Fruit fly (Drosophila melanogaster) whole organism, wandering third instar larva: ENCODE measurements around the gene Grip84.

Source experiments
- Abd-B ChIP-seq: fragments of >200 bp; optimal IDR thresholded peaks from 2 replicates; lab custom pipeline; 2017; ENCODE audit warnings: missing biosample characterization, missing genetic modification characterization
- CG32264 ChIP-seq: fragments of 200-800 bp; sonication (Bioruptor generic); optimal IDR thresholded peaks from 2 replicates; lab custom pipeline; 2016; ENCODE audit warnings: missing biosample characterization, missing genetic modification characterization
- CG9705 ChIP-seq: fragments of 200-800 bp; sonication (Bioruptor generic); optimal IDR thresholded peaks from 2 replicates; lab custom pipeline; 2018; ENCODE audit warnings: missing biosample characterization, mild to moderate bottlenecking, missing genetic modification characterization
- CrebA ChIP-seq: fragments of 200-800 bp; sonication (Bioruptor generic); optimal IDR thresholded peaks from 2 replicates; lab custom pipeline; 2016; ENCODE audit warnings: missing biosample characterization, mild to moderate bottlenecking, missing genetic modification characterization, borderline replicate concordance
- Dfd ChIP-seq: fragments of >200 bp; optimal IDR thresholded peaks from 2 replicates; lab custom pipeline; 2017; ENCODE audit warnings: missing biosample characterization, missing genetic modification characterization
- Dif ChIP-seq: fragments of 200-275, 200-300 bp; sonication (Bioruptor generic); optimal IDR thresholded peaks from 2 replicates; lab custom pipeline; 2018; ENCODE audit warnings: missing biosample characterization, missing genetic modification characterization; ENCODE audit not compliant: partially characterized antibody
- GATAd ChIP-seq: sonication (Bioruptor generic); optimal IDR thresholded peaks from 2 replicates; lab custom pipeline; 2016; ENCODE audit warnings: missing biosample characterization, missing genetic modification characterization
- HLH106 ChIP-seq: fragments of 200-800 bp; optimal IDR thresholded peaks from 3 replicates; lab custom pipeline; 2019; ENCODE audit warnings: missing biosample characterization, mild to moderate bottlenecking, missing genetic modification characterization, moderate library complexity
- Hnf4 ChIP-seq: fragments of 200-800 bp; sonication (Bioruptor generic); optimal IDR thresholded peaks from 2 replicates; lab custom pipeline; 2016; ENCODE audit warnings: missing biosample characterization, mild to moderate bottlenecking, missing genetic modification characterization
- Hr78 ChIP-seq: fragments of >200 bp; optimal IDR thresholded peaks from 2 replicates; lab custom pipeline; 2017; ENCODE audit warnings: missing biosample characterization, missing genetic modification characterization
- Hr83 ChIP-seq: fragments of 200-300 bp; sonication (Bioruptor generic); optimal IDR thresholded peaks from 2 replicates; lab custom pipeline; 2016; ENCODE audit warnings: missing biosample characterization, mild to moderate bottlenecking, missing genetic modification characterization, moderate library complexity; ENCODE audit not compliant: poor library complexity, severe bottlenecking
- Jra ChIP-seq: sonication (Bioruptor generic); optimal IDR thresholded peaks from 2 replicates; lab custom pipeline; 2016; ENCODE audit warnings: missing biosample characterization, missing genetic modification characterization
- Mio ChIP-seq: sonication (Bioruptor generic); optimal IDR thresholded peaks from 2 replicates; lab custom pipeline; 2016; ENCODE audit warnings: missing biosample characterization, missing genetic modification characterization
- Myc ChIP-seq: fragments of >200 bp; optimal IDR thresholded peaks from 2 replicates; lab custom pipeline; 2017
- N ChIP-seq: fragments of >200 bp; optimal IDR thresholded peaks from 2 replicates; lab custom pipeline; 2018; ENCODE audit warnings: missing biosample characterization, missing external identifiers, missing genetic modification characterization
- OdsH ChIP-seq: fragments of 200-800 bp; sonication (Bioruptor generic); optimal IDR thresholded peaks from 2 replicates; lab custom pipeline; 2016; ENCODE audit warnings: missing biosample characterization, mild to moderate bottlenecking, missing genetic modification characterization
- Rel ChIP-seq, 2 experiments: fragments of 200-800 bp; sonication (Bioruptor generic) in 1 of 2; optimal IDR thresholded peaks; 2 replicates in 1 of 2; 3 replicates in 1 of 2; lab custom pipeline; 2016 to 2019; ENCODE audit warnings: mild to moderate bottlenecking in 2 of 2, missing biosample characterization in 2 of 2, missing genetic modification characterization in 2 of 2, moderate library complexity in 1 of 2
- Sp1 ChIP-seq: fragments of 200-800 bp; sonication (Bioruptor generic); optimal IDR thresholded peaks from 3 replicates; lab custom pipeline; 2019; ENCODE audit warnings: missing biosample characterization, mild to moderate bottlenecking, missing genetic modification characterization, moderate library complexity
- Vsx2 ChIP-seq: fragments of 200-300, 225-300 bp; sonication (Bioruptor generic); optimal IDR thresholded peaks from 2 replicates; lab custom pipeline; 2018; ENCODE audit warnings: missing biosample characterization, missing genetic modification characterization; ENCODE audit not compliant: partially characterized antibody
- br ChIP-seq: fragments of 200-800 bp; sonication (Bioruptor generic); optimal IDR thresholded peaks from 2 replicates; lab custom pipeline; 2016; ENCODE audit warnings: missing biosample characterization, missing genetic modification characterization
- brk ChIP-seq: fragments of 200-800 bp; sonication (Bioruptor generic); optimal IDR thresholded peaks from 2 replicates; lab custom pipeline; 2016; ENCODE audit warnings: missing biosample characterization, mild to moderate bottlenecking, missing genetic modification characterization
- dl ChIP-seq, 2 experiments: fragments of 175-275, 200-275 bp in 1 of 2; fragments of 200-275 bp in 1 of 2; sonication (Bioruptor generic); optimal IDR thresholded peaks; lab custom pipeline; 2018; ENCODE audit warnings: mild to moderate bottlenecking in 2 of 2, missing biosample characterization in 2 of 2, missing genetic modification characterization in 2 of 2, moderate library complexity in 2 of 2; ENCODE audit not compliant: partially characterized antibody in 2 of 2, insufficient read depth in 1 of 2
- dmrt93B ChIP-seq: fragments of 200-800 bp; sonication (Bioruptor generic); optimal IDR thresholded peaks from 2 replicates; lab custom pipeline; 2018; ENCODE audit warnings: missing biosample characterization, mild to moderate bottlenecking, missing genetic modification characterization
- dsf ChIP-seq: sonication (Bioruptor generic); optimal IDR thresholded peaks from 2 replicates; lab custom pipeline; 2016; ENCODE audit warnings: missing biosample characterization, missing genetic modification characterization, borderline replicate concordance
- ey ChIP-seq: fragments of 200-800 bp; sonication (Bioruptor generic); optimal IDR thresholded peaks from 2 replicates; lab custom pipeline; 2016; ENCODE audit warnings: missing biosample characterization, missing genetic modification characterization
- foxo ChIP-seq, 2 experiments: fragments of 200-800 bp; sonication (Bioruptor generic); optimal IDR thresholded peaks; 2 replicates in 1 of 2; 3 replicates in 1 of 2; lab custom pipeline; 2016 to 2017; ENCODE audit warnings: missing biosample characterization in 2 of 2, missing genetic modification characterization in 2 of 2
- fru ChIP-seq: fragments of 200-800 bp; sonication (Bioruptor generic); optimal IDR thresholded peaks from 3 replicates; lab custom pipeline; 2016; ENCODE audit warnings: missing biosample characterization, mild to moderate bottlenecking, missing genetic modification characterization
- h ChIP-seq: fragments of 200-800 bp; sonication (Bioruptor generic); optimal IDR thresholded peaks from 3 replicates; lab custom pipeline; 2016; ENCODE audit warnings: missing biosample characterization, mild to moderate bottlenecking, missing genetic modification characterization
- jim ChIP-seq: fragments of 175-275, 200-325 bp; sonication (Bioruptor generic); optimal IDR thresholded peaks from 2 replicates; lab custom pipeline; 2016; ENCODE audit warnings: missing biosample characterization, mild to moderate bottlenecking, missing genetic modification characterization
- lola ChIP-seq: fragments of >200 bp; optimal IDR thresholded peaks from 2 replicates; lab custom pipeline; 2017; ENCODE audit warnings: missing biosample characterization, missing genetic modification characterization
- pan ChIP-seq: fragments of >200 bp; optimal IDR thresholded peaks from 2 replicates; lab custom pipeline; 2017
- psq ChIP-seq: fragments of 200-800 bp; sonication (Bioruptor generic); optimal IDR thresholded peaks from 3 replicates; lab custom pipeline; 2017; ENCODE audit warnings: missing biosample characterization, mild to moderate bottlenecking, missing genetic modification characterization, moderate library complexity
- rgr ChIP-seq: fragments of 200-800 bp; sonication (Bioruptor generic); optimal IDR thresholded peaks from 3 replicates; lab custom pipeline; 2016; ENCODE audit warnings: missing biosample characterization, mild to moderate bottlenecking, missing genetic modification characterization
- sage ChIP-seq: fragments of 200-800 bp; sonication (Bioruptor generic); optimal IDR thresholded peaks from 2 replicates; lab custom pipeline; 2016; ENCODE audit warnings: missing biosample characterization, mild to moderate bottlenecking, missing genetic modification characterization
- sv ChIP-seq: fragments of 200-800 bp; sonication (Bioruptor generic); optimal IDR thresholded peaks from 3 replicates; lab custom pipeline; 2016; ENCODE audit warnings: missing biosample characterization, missing genetic modification characterization
- tai ChIP-seq: sonication (Bioruptor generic); optimal IDR thresholded peaks from 2 replicates; lab custom pipeline; 2016; ENCODE audit warnings: missing biosample characterization, missing genetic modification characterization
- usp ChIP-seq: fragments of >200 bp; optimal IDR thresholded peaks from 2 replicates; lab custom pipeline; 2017; ENCODE audit warnings: missing biosample characterization, missing genetic modification characterization
- woc ChIP-seq: sonication (Bioruptor generic); optimal IDR thresholded peaks from 2 replicates; lab custom pipeline; 2016; ENCODE audit warnings: missing biosample characterization, mild to moderate bottlenecking, missing genetic modification characterization

Gene Grip84

DNA sequence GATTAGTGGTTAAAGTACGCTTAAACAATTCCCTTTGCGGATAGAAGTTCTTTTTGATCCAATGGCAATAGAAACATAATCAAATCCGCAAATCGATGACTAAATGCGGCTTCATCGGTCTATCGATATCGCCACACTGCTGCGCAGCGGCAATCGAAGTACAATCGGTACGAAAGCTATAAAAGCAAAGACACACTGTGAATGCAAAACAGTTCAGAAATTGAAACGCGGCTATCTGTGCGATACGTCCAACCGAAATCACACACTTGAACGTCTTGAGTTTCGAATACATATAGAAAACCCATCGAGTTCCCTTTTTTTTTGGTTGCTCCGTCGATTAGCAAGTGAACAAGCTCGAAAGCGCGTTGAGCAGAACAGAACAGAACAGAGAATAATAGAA, 39.4 kb upstream of the Grip84 start, which contains the start of gene CG14207 (continued):
- TF ChIP-seq CG32264 (no peak), Jra (no peak), Hr83 (no peak), jim (no peak), rgr (peak; percentile 45), CG9705 (GFP tag; lab: Kevin White, UChicago) (no peak), br (peak; percentile 39), GATAd (no peak), dsf (GFP tag; lab: Kevin White, UChicago) (no peak), Abd-B (no peak)

dm6 chrX:19603953-19604352, 38.4 kb upstream of the Grip84 start:
- TF ChIP-seq dsf (GFP tag; lab: Kevin White, UChicago) (no peak), sage (GFP tag; lab: Kevin White, UChicago) (peak; percentile 62), Rel (GFP tag; optimal IDR thresholded peaks at IDR 0.05; lab: Kevin White, UChicago) (peak; percentile 13), Rel (tag; optimal IDR thresholded peaks at IDR 0.05; lab: Kevin White, UChicago) (no peak), rgr (peak; percentile 43), psq (GFP tag; lab: Kevin White, UChicago) (peak; percentile 31), lola (GFP tag; lab: Kevin White, UChicago) (no peak), fru (peak; percentile 69), Sp1 (peak; percentile 30), br (peak; percentile 46), usp (GFP tag; lab: Kevin White, UChicago) (no peak), jim (no peak), Dif (no peak), CG32264 (no peak), dmrt93B (GFP tag; lab: Kevin White, UChicago) (peak; percentile 49), Mio (GFP tag; lab: Kevin White, UChicago) (no peak), OdsH (GFP tag; lab: Kevin White, UChicago) (peak; percentile 59), N (GFP tag; lab: Kevin White, UChicago) (no peak), pan (lab: Kevin White, UChicago) (no peak), Vsx2 (GFP tag; lab: Kevin White, UChicago) (no peak), woc (GFP tag; lab: Kevin White, UChicago) (no peak), Hr78 (GFP tag; lab: Kevin White, UChicago) (no peak), sv (GFP tag; lab: Kevin White, UChicago) (peak; percentile 69), Myc (lab: Kevin White, UChicago) (no peak), h (GFP tag; lab: Kevin White, UChicago) (peak; percentile 76), foxo (GFP tag; optimal IDR thresholded peaks at IDR 0.05; lab: Kevin White, UChicago) (peak in 1 of 2 experiments; percentile 83), Hr83 (no peak), Abd-B (no peak), GATAd (no peak), brk (GFP tag; lab: Kevin White, UChicago) (no peak), Hnf4 (GFP tag; lab: Kevin White, UChicago) (peak; percentile 32), Dfd (GFP tag; lab: Kevin White, UChicago) (no peak), ey (GFP tag; lab: Kevin White, UChicago) (peak; percentile 48), Jra (no peak), CG9705 (GFP tag; lab: Kevin White, UChicago) (no peak), tai (GFP tag; lab: Kevin White, UChicago) (no peak), CrebA (no peak), HLH106 (tag; lab: Kevin White, UChicago) (peak; percentile 71), dl (GFP tag; optimal IDR thresholded peaks at IDR 0.05; lab: Kevin White, UChicago; ENCODE audit: insufficient read depth in 1 of 2, partially characterized antibody in 2 of 2) (no peak)
- TF ChIP-seq, all 38 proteins: peak for 15

dm6 chrX:19602483-19602882, 36.9 kb upstream of the Grip84 start:
- no peak for TF ChIP-seq Rel (GFP tag; optimal IDR thresholded peaks at IDR 0.05; lab: Kevin White, UChicago)
- TF ChIP-seq Rel (tag; optimal IDR thresholded peaks at IDR 0.05; lab: Kevin White, UChicago): no peak
- TF ChIP-seq Vsx2 (GFP tag; lab: Kevin White, UChicago): no peak
- no peak for TF ChIP-seq usp (GFP tag; lab: Kevin White, UChicago)
- no peak for TF ChIP-seq h (GFP tag; lab: Kevin White, UChicago)
- no peak for TF ChIP-seq ey (GFP tag; lab: Kevin White, UChicago)
- no peak for TF ChIP-seq br
- no peak for TF ChIP-seq woc (GFP tag; lab: Kevin White, UChicago)
